Worm (Caenorhabditis elegans) whole organism, L4/young adult: ENCODE measurements around the gene str-114.

Experiments
- W03F9.2 ChIP-seq: fragments of 150-350 bp; optimal IDR thresholded peaks from 2 replicates; lab custom pipeline; 2014; ENCODE audit warnings: missing biosample characterization, missing genetic modification characterization
- dao-5 ChIP-seq: sonication (generic microtip); optimal IDR thresholded peaks from 2 replicates; lab custom pipeline; 2016; ENCODE audit warnings: missing genotype, missing genetic modification characterization, moderate library complexity, missing compliant biosample characterization
- him-1 ChIP-seq: sonication (generic microtip); optimal IDR thresholded peaks from 2 replicates; lab custom pipeline; 2016; ENCODE audit warnings: missing genotype, missing genetic modification reagents, missing genetic modification characterization, missing compliant biosample characterization

ce11 chrV:3647862-3648261, 1.7 kb upstream of the str-114 start, which contains the start of gene F59B1.10:
- TF ChIP-seq dao-5 (tag; lab: Kevin White, UChicago) (no peak), him-1 (no peak), W03F9.2 (tag; lab: Kevin White, UChicago) (no peak)
